Fruit fly (Drosophila melanogaster) whole organism, embryonic: ENCODE measurements around the gene CG13108.
A peak's percentile ranks its signal among the peaks of the same experiment; 100 is the strongest.

Experiments used
- Asciz ChIP-seq: fragments of 200-800 bp; sonication (Bioruptor generic); optimal IDR thresholded peaks from 2 replicates; lab custom pipeline; 2017; ENCODE audit warnings: missing biosample characterization, mild to moderate bottlenecking, missing genetic modification characterization, missing genetic modification reagents
- Atf-2 ChIP-seq: fragments of 200-800 bp; sonication (Bioruptor generic); optimal IDR thresholded peaks from 2 replicates; lab custom pipeline; 2016; ENCODE audit warnings: missing biosample characterization, missing genetic modification characterization
- CG10147 ChIP-seq: fragments of 200-800 bp; sonication (Bioruptor generic); optimal IDR thresholded peaks from 2 replicates; lab custom pipeline; 2019; ENCODE audit warnings: missing biosample characterization, mild to moderate bottlenecking, missing genetic modification characterization, moderate library complexity
- CG1024 ChIP-seq: fragments of 200-800 bp; sonication (Bioruptor generic); IDR thresholded peaks from 2 replicates; pipeline ENCODE4 v1.3.6; 2022; ENCODE audit warnings: missing biosample characterization, missing genetic modification characterization
- CG11093 ChIP-seq: fragments of 200-800 bp; sonication (Bioruptor generic); IDR thresholded peaks from 3 replicates; pipeline ENCODE4 v1.3.6; 2022; ENCODE audit warnings: missing biosample characterization, missing genetic modification characterization
- CG12391 ChIP-seq: fragments of 200-800 bp; sonication (Bioruptor generic); optimal IDR thresholded peaks from 3 replicates; lab custom pipeline; 2018; ENCODE audit warnings: missing biosample characterization, mild to moderate bottlenecking, missing genetic modification characterization, moderate library complexity
- CG13287 ChIP-seq: fragments of 200-800 bp; sonication (Bioruptor generic); IDR thresholded peaks from 2 replicates; pipeline ENCODE4 v1.3.6; 2022; ENCODE audit warnings: missing biosample characterization, missing genetic modification characterization; ENCODE audit not compliant: partially characterized antibody
- CG17328 ChIP-seq: fragments of 200-800 bp; sonication (Bioruptor generic); IDR thresholded peaks from 2 replicates; pipeline ENCODE4 v1.3.6; 2022; ENCODE audit warnings: missing biosample characterization, missing genetic modification characterization
- CG18262 ChIP-seq: fragments of 200-800 bp; optimal IDR thresholded peaks from 3 replicates; lab custom pipeline; 2019; ENCODE audit warnings: missing biosample characterization, mild to moderate bottlenecking, missing genetic modification characterization, moderate library complexity
- CG2678 ChIP-seq: fragments of 200-800 bp; sonication (Bioruptor generic); optimal IDR thresholded peaks from 3 replicates; lab custom pipeline; 2019; ENCODE audit warnings: missing biosample characterization, mild to moderate bottlenecking, missing genetic modification characterization, moderate library complexity
- CG3163 ChIP-seq: fragments of 200-800 bp; sonication (Bioruptor generic); optimal IDR thresholded peaks from 3 replicates; lab custom pipeline; 2016; ENCODE audit warnings: missing biosample characterization, missing genetic modification characterization
- CG4404 ChIP-seq: fragments of 200-800 bp; sonication (Bioruptor generic); IDR thresholded peaks from 2 replicates; pipeline ENCODE4 v1.3.6; 2022; ENCODE audit warnings: missing biosample characterization, missing genetic modification characterization
- CG4707 ChIP-seq: fragments of 200-800 bp; sonication (Bioruptor generic); optimal IDR thresholded peaks from 2 replicates; lab custom pipeline; 2018; ENCODE audit warnings: missing biosample characterization, mild to moderate bottlenecking, missing genetic modification characterization, moderate library complexity
- CG5245 ChIP-seq: fragments of 200-800 bp; sonication (Bioruptor generic); optimal IDR thresholded peaks from 3 replicates; lab custom pipeline; 2016; ENCODE audit warnings: missing biosample characterization, missing genetic modification characterization
- CG5953 ChIP-seq: fragments of 200-800 bp; sonication (Bioruptor generic); IDR thresholded peaks from 2 replicates; pipeline ENCODE4 v1.3.6; 2022; ENCODE audit warnings: missing biosample characterization, missing genetic modification characterization
- CG6272 ChIP-seq: fragments of 200-800 bp; sonication (Bioruptor generic); IDR thresholded peaks from 2 replicates; pipeline ENCODE4 v1.3.6; 2022; ENCODE audit warnings: missing biosample characterization, missing genetic modification characterization
- CG6813 ChIP-seq: fragments of 200-800 bp; sonication (Bioruptor generic); optimal IDR thresholded peaks from 2 replicates; lab custom pipeline; 2017; ENCODE audit warnings: missing biosample characterization, missing genetic modification characterization, mild to moderate bottlenecking, moderate library complexity, missing genetic modification reagents
- Camta ChIP-seq: fragments of 200-800 bp; sonication (Bioruptor generic); optimal IDR thresholded peaks from 2 replicates; lab custom pipeline; 2016; ENCODE audit warnings: missing biosample characterization, missing genetic modification characterization
- Dek ChIP-seq: fragments of 200-800 bp; sonication (Bioruptor generic); optimal IDR thresholded peaks from 3 replicates; lab custom pipeline; 2019; ENCODE audit warnings: missing biosample characterization, mild to moderate bottlenecking, missing genetic modification characterization, moderate library complexity
- Dref ChIP-seq: fragments of 200-800 bp; sonication (Bioruptor generic); IDR thresholded peaks from 2 replicates; pipeline ENCODE4 v1.3.6; 2022; ENCODE audit warnings: missing biosample characterization, missing genetic modification characterization
- Drgx ChIP-seq: fragments of 200-800 bp; sonication (Bioruptor generic); IDR thresholded peaks from 2 replicates; pipeline ENCODE4 v1.3.6; 2022; ENCODE audit warnings: missing biosample characterization, missing genetic modification characterization
- HmgD ChIP-seq: fragments of 200-800 bp; sonication (Bioruptor generic); optimal IDR thresholded peaks from 3 replicates; lab custom pipeline; 2016; ENCODE audit warnings: missing biosample characterization, missing genetic modification characterization
- Hmr ChIP-seq: fragments of 200-800 bp; sonication (Bioruptor generic); optimal IDR thresholded peaks from 3 replicates; lab custom pipeline; 2017; ENCODE audit warnings: mild to moderate bottlenecking, missing biosample characterization, missing genetic modification reagents, missing genetic modification characterization
- Lpt ChIP-seq: fragments of >200 bp; optimal IDR thresholded peaks from 2 replicates; lab custom pipeline; 2018; ENCODE audit warnings: missing biosample characterization, missing genetic modification characterization
- MESR4 ChIP-seq: fragments of 200-800 bp; sonication (Bioruptor generic); optimal IDR thresholded peaks from 2 replicates; lab custom pipeline; 2018; ENCODE audit warnings: missing biosample characterization, mild to moderate bottlenecking, missing genetic modification characterization, moderate library complexity
- NC2β ChIP-seq: fragments of 200-800 bp; sonication (Bioruptor generic); optimal IDR thresholded peaks from 2 replicates; lab custom pipeline; 2016; ENCODE audit warnings: missing biosample characterization, missing genetic modification characterization
- Six4 ChIP-seq: fragments of 200-800 bp; sonication (Bioruptor generic); optimal IDR thresholded peaks from 2 replicates; lab custom pipeline; 2016; ENCODE audit warnings: missing biosample characterization, missing genetic modification characterization
- Sox100B ChIP-seq: fragments of 200-800 bp; sonication (Bioruptor generic); optimal IDR thresholded peaks from 3 replicates; lab custom pipeline; 2018; ENCODE audit warnings: missing biosample characterization, mild to moderate bottlenecking, missing genetic modification characterization
- Sry-β ChIP-seq: fragments of 200-800 bp; sonication (Bioruptor generic); optimal IDR thresholded peaks from 2 replicates; lab custom pipeline; 2018; ENCODE audit warnings: missing biosample characterization, mild to moderate bottlenecking, missing genetic modification characterization, moderate library complexity
- ato ChIP-seq: fragments of 200-800 bp; sonication (Bioruptor generic); IDR thresholded peaks from 2 replicates; pipeline ENCODE4 v1.3.6; 2022; ENCODE audit warnings: missing biosample characterization, missing genetic modification characterization; ENCODE audit not compliant: partially characterized antibody
- cas ChIP-seq: fragments of 200-800 bp; sonication (Bioruptor generic); IDR thresholded peaks from 2 replicates; pipeline ENCODE4 v1.3.6; 2022; ENCODE audit warnings: missing biosample characterization, missing genetic modification characterization
- cato ChIP-seq: fragments of 200-800 bp; sonication (Bioruptor generic); optimal IDR thresholded peaks from 2 replicates; lab custom pipeline; 2016; ENCODE audit warnings: missing biosample characterization, missing genetic modification characterization, borderline replicate concordance
- cg ChIP-seq: fragments of 200-800 bp; sonication (Bioruptor generic); optimal IDR thresholded peaks from 3 replicates; lab custom pipeline; 2019; ENCODE audit warnings: missing biosample characterization, mild to moderate bottlenecking, missing genetic modification characterization, moderate library complexity
- croc ChIP-seq: fragments of 200-800 bp; sonication (Bioruptor generic); conservative IDR thresholded peaks from 3 replicates; pipeline ENCODE4 v1.3.6; 2022; ENCODE audit warnings: missing biosample characterization, missing genetic modification characterization
- danr ChIP-seq: fragments of 200-800 bp; sonication (Bioruptor generic); IDR thresholded peaks from 2 replicates; pipeline ENCODE4 v1.3.6; 2022; ENCODE audit warnings: missing biosample characterization, missing genetic modification characterization
- dm ChIP-seq: fragments of 200-800 bp; sonication (Bioruptor generic); optimal IDR thresholded peaks from 3 replicates; lab custom pipeline; 2016; ENCODE audit warnings: missing biosample characterization, missing genetic modification characterization
- fd96Cb ChIP-seq: fragments of 200-800 bp; sonication (Bioruptor generic); optimal IDR thresholded peaks from 2 replicates; lab custom pipeline; 2018; ENCODE audit warnings: missing biosample characterization, mild to moderate bottlenecking, missing genetic modification characterization, moderate library complexity
- ftz-f1 ChIP-seq: fragments of 200-800 bp; sonication (Bioruptor generic); optimal IDR thresholded peaks from 2 replicates; lab custom pipeline; 2016; ENCODE audit warnings: missing biosample characterization, missing genetic modification characterization
- grn ChIP-seq: fragments of 200-800 bp; sonication (Bioruptor generic); optimal IDR thresholded peaks from 3 replicates; lab custom pipeline; 2017; ENCODE audit warnings: missing biosample characterization, missing genetic modification characterization
- kni ChIP-seq: fragments of 200-800 bp; sonication (Bioruptor generic); optimal IDR thresholded peaks from 3 replicates; lab custom pipeline; 2017; ENCODE audit warnings: mild to moderate bottlenecking, missing biosample characterization, missing genetic modification reagents, missing genetic modification characterization
- nerfin-1 ChIP-seq: fragments of 200-800 bp; sonication (Bioruptor generic); optimal IDR thresholded peaks from 3 replicates; lab custom pipeline; 2019; ENCODE audit warnings: missing biosample characterization, mild to moderate bottlenecking, missing genetic modification characterization, moderate library complexity
- shn ChIP-seq: fragments of 200-800 bp; sonication (Bioruptor generic); optimal IDR thresholded peaks from 3 replicates; lab custom pipeline; 2016; ENCODE audit warnings: missing biosample characterization, missing genetic modification characterization
- sob ChIP-seq: fragments of 200-800 bp; sonication (Bioruptor generic); IDR thresholded peaks from 2 replicates; pipeline ENCODE4 v1.3.6; 2022; ENCODE audit warnings: missing biosample characterization, missing genetic modification characterization
- stwl ChIP-seq: fragments of 200-800 bp; sonication (Bioruptor generic); optimal IDR thresholded peaks from 3 replicates; lab custom pipeline; 2018; ENCODE audit warnings: missing biosample characterization, mild to moderate bottlenecking, missing genetic modification characterization, moderate library complexity
- tll ChIP-seq, 2 experiments: fragments of 200-800 bp in 1 of 2; fragments of >200 bp in 1 of 2; sonication (Bioruptor generic) in 1 of 2; optimal IDR thresholded peaks; 2 replicates each; lab custom pipeline; 2017 to 2019; ENCODE audit warnings: missing biosample characterization in 2 of 2, missing genetic modification characterization in 2 of 2, mild to moderate bottlenecking in 1 of 2, moderate library complexity in 1 of 2
- ttk ChIP-seq: fragments of 200-800 bp; sonication (Bioruptor generic); IDR thresholded peaks from 2 replicates; pipeline ENCODE4 v2.1.2; 2022; ENCODE audit warnings: missing biosample characterization, missing genetic modification characterization
- unc-4 ChIP-seq: fragments of 200-800 bp; sonication (Bioruptor generic); IDR thresholded peaks from 2 replicates; pipeline ENCODE4 v1.3.6; 2022; ENCODE audit warnings: missing biosample characterization, missing genetic modification characterization; ENCODE audit not compliant: partially characterized antibody
- usp ChIP-seq: fragments of >200 bp; optimal IDR thresholded peaks from 2 replicates; lab custom pipeline; 2017; ENCODE audit warnings: missing biosample characterization, missing genetic modification characterization
- wek ChIP-seq: fragments of 200-800 bp; sonication (Bioruptor generic); optimal IDR thresholded peaks from 3 replicates; lab custom pipeline; 2018; ENCODE audit warnings: missing biosample characterization, mild to moderate bottlenecking, missing genetic modification characterization, moderate library complexity
- wor ChIP-seq: fragments of 200-800 bp; sonication (Bioruptor generic); IDR thresholded peaks from 2 replicates; pipeline ENCODE4 v1.3.6; 2022; ENCODE audit warnings: missing biosample characterization, missing genetic modification characterization

Gene CG13108

dm6 chr2L:9125418-9125928, 38.6 kb upstream of the CG13108 start, which contains the start of gene CG32982 (continued):
- TF ChIP-seq fd96Cb (tag; lab: Kevin White, UChicago) = peak; percentile 94
- peak; percentile 89 for TF ChIP-seq CG11093 (GFP tag; lab: Robert Waterston, UW)
- TF ChIP-seq nerfin-1 (tag; lab: Kevin White, UChicago) = peak; percentile 95
- no peak for TF ChIP-seq Dref (GFP tag; lab: Robert Waterston, UW)
- TF ChIP-seq CG4707 (GFP tag; lab: Kevin White, UChicago) = peak; percentile 98
- TF ChIP-seq CG2678 = peak; percentile 94
- TF ChIP-seq NC2β (GFP tag; lab: Kevin White, UChicago) = peak; percentile 84
- TF ChIP-seq CG5245 = peak; percentile 74
- TF ChIP-seq shn (GFP tag; lab: Kevin White, UChicago) = peak; percentile 94
- TF ChIP-seq dm (GFP tag; lab: Kevin White, UChicago) = peak; percentile 87
- TF ChIP-seq kni = peak; percentile 46
- peak; percentile 43; the same call in 1 of the 2 replicates for TF ChIP-seq CG1024
- peak; percentile 84 for TF ChIP-seq CG10147 (GFP tag; lab: Kevin White, UChicago)
- peak; percentile 94 for TF ChIP-seq CG18262
- TF ChIP-seq danr (GFP tag; lab: Robert Waterston, UW) = peak; percentile 81; the same call in 1 of the 2 replicates
- TF ChIP-seq croc (GFP tag; lab: Robert Waterston, UW) = peak; percentile 86
- TF ChIP-seq usp = no peak
- peak; percentile 81; the same call in 1 of the 2 replicates for TF ChIP-seq CG6272 (GFP tag; lab: Robert Waterston, UW)
- peak; percentile 92 for TF ChIP-seq CG12391 (tag; lab: Kevin White, UChicago)
- TF ChIP-seq Drgx = peak; percentile 89
- TF ChIP-seq unc-4 (GFP tag; lab: Robert Waterston, UW) = no peak
- peak; percentile 84 for TF ChIP-seq CG6813 (GFP tag; lab: Kevin White, UChicago)
- TF ChIP-seq Six4 (GFP tag; lab: Kevin White, UChicago) = peak; percentile 87
- no peak; the same call in none of the 2 replicates for TF ChIP-seq CG4404 (GFP tag; lab: Robert Waterston, UW)
- TF ChIP-seq cas (GFP tag; lab: Robert Waterston, UW) = peak; percentile 71
- TF ChIP-seq Sry-β (GFP tag; lab: Kevin White, UChicago) = peak; percentile 36
- TF ChIP-seq HmgD (GFP tag; lab: Kevin White, UChicago) = peak; percentile 19
- no peak for TF ChIP-seq tll (GFP tag; optimal IDR thresholded peaks at IDR 0.05; lab: Kevin White, UChicago)
- TF ChIP-seq Atf-2 = peak; percentile 29
- TF ChIP-seq Sox100B (GFP tag; lab: Kevin White, UChicago) = peak; percentile 97
- peak; percentile 59 for TF ChIP-seq ftz-f1
- TF ChIP-seq MESR4 (GFP tag; lab: Kevin White, UChicago) = no peak
- no peak for TF ChIP-seq cg (GFP tag; lab: Kevin White, UChicago)
- peak; percentile 61 for TF ChIP-seq Dek (tag; lab: Kevin White, UChicago)
- no peak for TF ChIP-seq stwl (tag; lab: Kevin White, UChicago)
- TF ChIP-seq ttk (GFP tag; lab: Robert Waterston, UW) = peak; percentile 87
- no peak for TF ChIP-seq Lpt (GFP tag; lab: Kevin White, UChicago)
- peak; percentile 53; the same call in 1 of the 2 replicates for TF ChIP-seq CG13287 (GFP tag; lab: Robert Waterston, UW)
- peak; percentile 56 for TF ChIP-seq CG17328 (GFP tag; lab: Robert Waterston, UW)
- TF ChIP-seq wek (GFP tag; lab: Kevin White, UChicago) = peak; percentile 43
- no peak for TF ChIP-seq ato (GFP tag; lab: Robert Waterston, UW)
- peak; percentile 75 for TF ChIP-seq CG3163
- TF ChIP-seq Camta (GFP tag; lab: Kevin White, UChicago) = peak; percentile 95
- peak; percentile 87 for TF ChIP-seq wor (GFP tag; lab: Robert Waterston, UW)
- TF ChIP-seq Asciz (GFP tag; lab: Kevin White, UChicago) = peak; percentile 86
- TF ChIP-seq sob (GFP tag; lab: Robert Waterston, UW) = peak; percentile 93
- peak; percentile 94 for TF ChIP-seq Hmr (GFP tag; lab: Kevin White, UChicago)
- TF ChIP-seq CG5953 (GFP tag; lab: Robert Waterston, UW) = peak; percentile 77
- TF ChIP-seq cato (GFP tag; lab: Kevin White, UChicago) = peak; percentile 84
- peak; percentile 64 for TF ChIP-seq grn (GFP tag; lab: Kevin White, UChicago)
